Worm (Caenorhabditis elegans) whole organism, L2 larva: ENCODE data around the gene K10D2.8.

Experiments used
- dmd-4 ChIP-seq: sonication (generic microtip); optimal IDR thresholded peaks from 2 replicates; lab custom pipeline; 2017; ENCODE audit warnings: missing biosample characterization, missing genetic modification characterization
- egl-27 ChIP-seq: sonication (generic microtip); optimal IDR thresholded peaks from 3 replicates; lab custom pipeline; 2017; ENCODE audit warnings: missing biosample characterization, missing genetic modification reagents, missing genetic modification characterization
- fos-1 ChIP-seq: fragments of 150-350 bp; optimal IDR thresholded peaks from 2 replicates; lab custom pipeline; 2014; ENCODE audit warnings: missing biosample characterization, missing genetic modification characterization
- lin-13 ChIP-seq: fragments of 150-350 bp; optimal IDR thresholded peaks from 2 replicates; lab custom pipeline; 2014; ENCODE audit warnings: missing biosample characterization, missing genetic modification reagents, missing genetic modification characterization
- nhr-237 ChIP-seq: fragments of 150-350 bp; optimal IDR thresholded peaks from 2 replicates; lab custom pipeline; 2014; ENCODE audit warnings: missing biosample characterization, missing genetic modification characterization
- skn-1 ChIP-seq: sonication (generic microtip); optimal IDR thresholded peaks from 2 replicates; lab custom pipeline; 2017; ENCODE audit warnings: missing biosample characterization, missing genetic modification characterization
- unc-39 ChIP-seq: fragments of 150-350 bp; optimal IDR thresholded peaks from 2 replicates; lab custom pipeline; 2014; ENCODE audit warnings: missing biosample characterization, missing genetic modification characterization

DNA sequence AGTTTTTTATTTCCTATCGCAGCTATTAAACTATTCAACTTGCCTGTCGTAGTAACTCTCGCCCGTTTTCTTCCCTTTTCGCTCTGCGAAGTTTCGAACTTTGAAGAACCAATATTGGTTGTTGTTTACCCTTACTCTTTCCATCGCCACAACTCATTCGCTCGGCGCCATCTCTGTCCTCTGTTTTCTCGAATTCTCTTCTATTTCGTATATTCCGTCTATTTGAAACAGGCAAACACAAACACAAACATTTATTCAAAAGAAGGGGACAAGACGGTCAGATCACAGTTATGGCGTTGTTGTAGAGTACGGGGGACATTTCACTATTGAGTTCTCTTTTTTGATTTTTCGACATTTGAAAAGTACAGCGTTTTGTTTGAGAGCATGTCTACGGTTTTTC, 34.3 kb downstream of the K10D2.8 start:
- no peak for TF ChIP-seq unc-39 (tag; lab: Kevin White, UChicago)
- no peak for TF ChIP-seq fos-1 (tag; lab: Kevin White, UChicago)
- no peak for TF ChIP-seq nhr-237 (tag; lab: Kevin White, UChicago)
- no peak for TF ChIP-seq egl-27 (tag; lab: Kevin White, UChicago)
- TF ChIP-seq dmd-4 (tag; lab: Kevin White, UChicago): no peak
- TF ChIP-seq skn-1: no peak
- TF ChIP-seq lin-13 (GFP tag; lab: Kevin White, UChicago): no peak
